Worm (Caenorhabditis elegans): ENCODE measurements around the gene D1022.9.

The D1022.9 gene

DNA sequence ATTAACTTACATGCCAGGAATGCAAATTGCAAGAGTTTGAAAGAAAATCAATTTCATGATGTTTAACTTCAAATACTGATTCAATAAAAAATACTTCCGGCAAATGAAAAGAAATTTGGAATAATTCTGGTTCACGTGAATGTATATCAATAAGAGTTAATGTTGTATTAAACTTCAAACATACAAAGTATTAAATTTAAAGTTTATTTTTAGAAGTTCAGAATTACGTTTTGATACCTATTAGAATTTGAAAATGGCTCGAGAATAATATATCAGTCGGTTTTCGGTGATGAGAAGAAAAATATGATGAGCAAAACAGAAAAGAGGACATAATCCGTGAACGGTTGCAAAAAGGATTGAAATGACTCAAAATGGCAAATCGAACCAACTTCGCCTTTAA lies at the start of gene D1022.9:
D1022.9 (minus strand) TSS at position 101 of the 400 bp plus-strand sequence.
- no peak for TF ChIP-seq nhr-28 (tag; optimal IDR thresholded peaks at IDR 0.05)
- TF ChIP-seq php-3 (GFP tag; IDR thresholded peaks at IDR 0.05) = no peak

DNA sequence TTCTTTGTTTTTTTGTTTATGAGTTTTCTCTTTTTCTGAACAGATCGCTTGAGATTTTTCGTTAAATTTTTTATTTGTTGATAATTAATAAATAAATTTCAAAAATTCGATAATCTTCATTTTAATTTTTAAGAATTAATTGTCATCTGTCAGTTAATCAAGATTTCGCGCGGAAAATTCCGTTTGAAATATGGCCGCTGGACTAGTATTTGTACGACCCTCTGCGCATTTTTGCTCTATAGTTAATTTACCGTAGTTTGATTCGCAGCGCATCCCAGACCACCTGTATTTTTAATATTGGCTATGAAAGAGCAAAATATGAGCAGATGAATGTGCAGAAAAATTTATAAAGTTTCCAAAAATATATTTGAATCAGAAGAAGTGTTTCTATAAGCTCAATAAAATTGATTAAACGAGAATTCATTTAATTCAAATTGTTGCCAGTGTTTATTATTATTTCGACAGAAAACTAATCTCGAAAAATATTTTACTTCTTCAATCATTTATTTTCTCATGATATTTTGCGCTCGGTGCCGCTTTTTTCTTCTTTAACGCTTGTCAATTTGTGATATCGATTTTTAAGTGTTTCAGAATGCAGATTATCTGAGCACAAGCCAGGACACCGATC lies 48.2 kb upstream of the D1022.9 start, which contains the start of gene nfi-1:
nfi-1 (plus strand) TSS at position 578 of the 628 bp plus-strand sequence.
- peak; percentile 66 for TF ChIP-seq lin-38 (GFP tag; IDR thresholded peaks at IDR 0.05)
- no peak for TF ChIP-seq ceh-20 (GFP tag; IDR thresholded peaks at IDR 0.05)
- no peak for TF ChIP-seq ceh-82 (tag; optimal IDR thresholded peaks at IDR 0.05)
- no peak for TF ChIP-seq aly-2 (tag; optimal IDR thresholded peaks at IDR 0.05)
- no peak for TF ChIP-seq F37D6.2 (tag; optimal IDR thresholded peaks at IDR 0.05)
- no peak for TF ChIP-seq ceh-62 (tag; optimal IDR thresholded peaks at IDR 0.05)
- no peak for TF ChIP-seq daf-8 (GFP tag; IDR thresholded peaks at IDR 0.05)
- TF ChIP-seq pha-4 (GFP tag; IDR thresholded peaks at IDR 0.05) = no peak
- no peak for TF ChIP-seq pha-4 (tag; optimal IDR thresholded peaks at IDR 0.05)
- no peak for TF ChIP-seq T26A8.4 (GFP tag; IDR thresholded peaks at IDR 0.05)
- no peak for TF ChIP-seq daf-12 (tag; optimal IDR thresholded peaks at IDR 0.05)
- TF ChIP-seq tag-97 (GFP tag; IDR thresholded peaks at IDR 0.05) = no peak
- no peak for TF ChIP-seq ceh-44 (GFP tag; IDR thresholded peaks at IDR 0.05)
- no peak for TF ChIP-seq F10B5.3 (tag; optimal IDR thresholded peaks at IDR 0.05)
- no peak for TF ChIP-seq unc-39 (tag; optimal IDR thresholded peaks at IDR 0.05)
- no peak for TF ChIP-seq lin-1 (GFP tag; IDR thresholded peaks at IDR 0.05)
- TF ChIP-seq nhr-111 (GFP tag; optimal IDR thresholded peaks at IDR 0.05) = no peak
- no peak for TF ChIP-seq arid-1 (GFP tag; conservative IDR thresholded peaks at IDR 0.05)
- no peak for TF ChIP-seq ztf-7 (tag; optimal IDR thresholded peaks at IDR 0.05)
- TF ChIP-seq sdz-12 (GFP tag; optimal IDR thresholded peaks at IDR 0.05) = no peak
- TF ChIP-seq dpl-1 (GFP tag; optimal IDR thresholded peaks at IDR 0.05) = peak; percentile 78
- TF ChIP-seq lin-29 (GFP tag; IDR thresholded peaks at IDR 0.05) = no peak
- TF ChIP-seq nhr-28 (tag; optimal IDR thresholded peaks at IDR 0.05) = peak; percentile 41
- TF ChIP-seq F26F4.8 (GFP tag; conservative IDR thresholded peaks at IDR 0.05) = no peak
- TF ChIP-seq zfp-3 (GFP tag; conservative IDR thresholded peaks at IDR 0.05) = no peak
- no peak for TF ChIP-seq ceh-32 (tag; optimal IDR thresholded peaks at IDR 0.05; ENCODE audit: poor library complexity)
- TF ChIP-seq Y5F2A.4 (GFP tag; optimal IDR thresholded peaks at IDR 0.05) = no peak
- no peak for TF ChIP-seq daf-16 (GFP tag; optimal IDR thresholded peaks at IDR 0.05)
- no peak for TF ChIP-seq daf-16 (tag; optimal IDR thresholded peaks at IDR 0.05)
- no peak for TF ChIP-seq mdl-1 (tag; optimal IDR thresholded peaks at IDR 0.05)
- no peak for TF ChIP-seq zfp-2 (tag; optimal IDR thresholded peaks at IDR 0.05)
- peak; percentile 8 for TF ChIP-seq rbr-2 (tag; optimal IDR thresholded peaks at IDR 0.05)
- no peak for TF ChIP-seq madf-9 (GFP tag; conservative IDR thresholded peaks at IDR 0.05)
- no peak for TF ChIP-seq dmd-6 (GFP tag; IDR thresholded peaks at IDR 0.05)
- TF ChIP-seq lsy-2 (tag; optimal IDR thresholded peaks at IDR 0.05) = peak in 1 of 2 experiments; percentile 95
- TF ChIP-seq madf-5 (GFP tag; IDR thresholded peaks at IDR 0.05) = no peak
- no peak for TF ChIP-seq zag-1 (tag; optimal IDR thresholded peaks at IDR 0.05)
- no peak for TF ChIP-seq pqm-1 (tag; optimal IDR thresholded peaks at IDR 0.05)
- TF ChIP-seq spr-1 (tag; optimal IDR thresholded peaks at IDR 0.05) = no peak
- no peak for TF ChIP-seq hlh-30 (tag; optimal IDR thresholded peaks at IDR 0.05; ENCODE audit: insufficient read depth)
- TF ChIP-seq ceh-28 (tag; optimal IDR thresholded peaks at IDR 0.05) = no peak
- TF ChIP-seq hlh-11 (tag; optimal IDR thresholded peaks at IDR 0.05) = peak; percentile 36
- TF ChIP-seq egl-43 (GFP tag; IDR thresholded peaks at IDR 0.05) = no peak
- TF ChIP-seq hif-1 (tag; optimal IDR thresholded peaks at IDR 0.05) = peak in 1 of 2 experiments; percentile 66
- no peak for TF ChIP-seq dmd-8 (GFP tag; IDR thresholded peaks at IDR 0.05)
- TF ChIP-seq lin-39 (tag; optimal IDR thresholded peaks at IDR 0.05) = no peak
- no peak for TF ChIP-seq attf-4 (tag; optimal IDR thresholded peaks at IDR 0.05)
- TF ChIP-seq ces-1 (GFP tag; optimal IDR thresholded peaks at IDR 0.05) = no peak
- no peak for TF ChIP-seq Y48G9A.11 (GFP tag; IDR thresholded peaks at IDR 0.05)

Data from whole organism, L4 larva.